Fruit fly (Drosophila melanogaster): ENCODE measurements around the gene CG13731.
A peak's percentile ranks its signal among the peaks of the same experiment; 100 is the strongest.

The CG13731 gene

dm6 chr3L:17419103-17419741 is 30.5 kb upstream of the CG13731 start (continued):
- TF ChIP-seq Dbx (GFP tag; IDR thresholded peaks at IDR 0.05) (peak; percentile 15; the same call in 1 of the 3 replicates), CG9932 (GFP tag; IDR thresholded peaks at IDR 0.05) (0 out of 2 replicates have a peak, but pooled peaks have one; percentile 36), Hmx (GFP tag; optimal IDR thresholded peaks at IDR 0.05) (no peak), Pdp1 (GFP tag; optimal IDR thresholded peaks at IDR 0.05) (peak in 1 of 2 experiments; percentile 6), CG4404 (GFP tag; IDR thresholded peaks at IDR 0.05) (no peak), CG9727 (GFP tag; optimal IDR thresholded peaks at IDR 0.05) (peak; percentile 13), CG3065 (GFP tag; optimal IDR thresholded peaks at IDR 0.05) (no peak), CG3281 (GFP tag; optimal IDR thresholded peaks at IDR 0.05) (no peak), CG10209 (GFP tag; optimal IDR thresholded peaks at IDR 0.05) (peak; percentile 18), sens (GFP tag) (peak; percentile 30), CkIIα-i1 (GFP tag; IDR thresholded peaks at IDR 0.05) (no peak), PHDP (tag; optimal IDR thresholded peaks at IDR 0.05) (peak; percentile 7), CG8290 (GFP tag; optimal IDR thresholded peaks at IDR 0.05) (no peak), CG8290 (tag; optimal IDR thresholded peaks at IDR 0.05) (peak in 1 of 2 experiments; percentile 41), al (GFP tag; IDR thresholded peaks at IDR 0.05) (no peak), fd102C (GFP tag; optimal IDR thresholded peaks at IDR 0.05) (peak; percentile 43), onecut (GFP tag; IDR thresholded peaks at IDR 0.05) (0 out of 2 replicates have a peak, but pooled peaks have one; percentile 22), CG18619 (GFP tag; optimal IDR thresholded peaks at IDR 0.05) (no peak)

- TF ChIP-seq lmd (GFP tag; IDR thresholded peaks at IDR 0.05) = no peak
- TF ChIP-seq CG4424 (GFP tag; optimal IDR thresholded peaks at IDR 0.05) = peak; percentile 65
- no peak for TF ChIP-seq sc (optimal IDR thresholded peaks at IDR 0.05)
- peak; percentile 29 for TF ChIP-seq sc (GFP tag; optimal IDR thresholded peaks at IDR 0.05)
- TF ChIP-seq Usf (GFP tag; optimal IDR thresholded peaks at IDR 0.05) = peak; percentile 45
- peak; percentile 32 for TF ChIP-seq CG12236 (GFP tag; optimal IDR thresholded peaks at IDR 0.05)
- TF ChIP-seq CG9727 (GFP tag; optimal IDR thresholded peaks at IDR 0.05) = peak; percentile 88
- peak; percentile 67 for TF ChIP-seq CG12391 (tag; optimal IDR thresholded peaks at IDR 0.05)
- TF ChIP-seq CG4820 (GFP tag; optimal IDR thresholded peaks at IDR 0.05) = peak; percentile 49
- TF ChIP-seq Neu2 (GFP tag; optimal IDR thresholded peaks at IDR 0.05; ENCODE audit: borderline replicate concordance) = peak; percentile 55
- TF ChIP-seq br (optimal IDR thresholded peaks at IDR 0.05) = no peak
- TF ChIP-seq unpg (GFP tag; optimal IDR thresholded peaks at IDR 0.05) = peak; percentile 21
- TF ChIP-seq jumu (GFP tag; optimal IDR thresholded peaks at IDR 0.05) = peak; percentile 28
- TF ChIP-seq ap (GFP tag; IDR thresholded peaks at IDR 0.05) = no peak
- TF ChIP-seq Chrac-16 (GFP tag; optimal IDR thresholded peaks at IDR 0.05) = peak; percentile 71
- TF ChIP-seq CG7271 (tag; optimal IDR thresholded peaks at IDR 0.05) = peak; percentile 79
- peak; percentile 39 for TF ChIP-seq CG30403 (GFP tag; optimal IDR thresholded peaks at IDR 0.05)
- peak; percentile 61 for TF ChIP-seq nmo (GFP tag; optimal IDR thresholded peaks at IDR 0.05)
- TF ChIP-seq dmrt99B (tag; optimal IDR thresholded peaks at IDR 0.05) = no peak
- TF ChIP-seq CG8388 (GFP tag; optimal IDR thresholded peaks at IDR 0.05) = peak; percentile 43
- TF ChIP-seq CG12219 (GFP tag; optimal IDR thresholded peaks at IDR 0.05) = no peak
- no peak for TF ChIP-seq CG34376 (GFP tag; optimal IDR thresholded peaks at IDR 0.05)
- TF ChIP-seq row (GFP tag; IDR thresholded peaks at IDR 0.05) = peak; percentile 57; the same call in 1 of the 3 replicates
- TF ChIP-seq Hr51 (GFP tag; optimal IDR thresholded peaks at IDR 0.05) = peak in 1 of 2 experiments; percentile 43
- no peak for TF ChIP-seq CG15269 (tag; optimal IDR thresholded peaks at IDR 0.05)
- TF ChIP-seq fd96Cb (tag; optimal IDR thresholded peaks at IDR 0.05) = peak; percentile 57
- TF ChIP-seq stwl (tag; optimal IDR thresholded peaks at IDR 0.05) = peak; percentile 43
- TF ChIP-seq CG11504 (tag; optimal IDR thresholded peaks at IDR 0.05) = peak; percentile 5
- TF ChIP-seq CG18599 (GFP tag; optimal IDR thresholded peaks at IDR 0.05) = peak; percentile 12
- peak; percentile 42 for TF ChIP-seq pum (GFP tag; optimal IDR thresholded peaks at IDR 0.05)
- TF ChIP-seq Ssrp (tag; optimal IDR thresholded peaks at IDR 0.05) = peak; percentile 25
Observed at dm6 chr3L:17415967-17416749, 27.4 kb upstream of the CG13731 start.
